In genomic region chrV:19502579-19503151, ce11 we compare ENCODE assay signal across 3 worm cellular contexts.
TF ChIP-seq lines count a peak whose summit lies in the region.

Gene Y43F8B.3, plus strand, starts transcription at chrV:19503101.

TF ChIP-seq in whole organism, early embryonic, 17 proteins besides CTCF, POLR2A, EP300 and RAD21:
- peak; percentile 72 for TF ChIP-seq ceh-36 (tag; optimal IDR thresholded peaks at IDR 0.05; lab: Kevin White, UChicago)
- TF ChIP-seq sea-1 (GFP tag; conservative IDR thresholded peaks at IDR 0.05; lab: Robert Waterston, UW): no peak

TF ChIP-seq in whole organism, midembryonic, 9 proteins besides CTCF, POLR2A, EP300 and RAD21:
- TF ChIP-seq ref-1 (GFP tag; conservative IDR thresholded peaks at IDR 0.05; lab: Robert Waterston, UW) (no peak), ztf-23 (GFP tag; IDR thresholded peaks at IDR 0.05; lab: Robert Waterston, UW) (no peak), T22C8.4 (GFP tag; IDR thresholded peaks at IDR 0.05; lab: Robert Waterston, UW) (no peak), ztf-29 (GFP tag; IDR thresholded peaks at IDR 0.05; lab: Robert Waterston, UW) (peak; percentile 58), klf-2 (GFP tag; conservative IDR thresholded peaks at IDR 0.05; lab: Robert Waterston, UW) (no peak), tab-1 (GFP tag; IDR thresholded peaks at IDR 0.05; lab: Robert Waterston, UW) (no peak), flt-1 (GFP tag; IDR thresholded peaks at IDR 0.05; lab: Robert Waterston, UW) (no peak)

TF ChIP-seq in whole organism, young adult, 124 proteins besides CTCF, POLR2A, EP300 and RAD21:
- TF ChIP-seq madf-10 (tag; optimal IDR thresholded peaks at IDR 0.05; lab: Kevin White, UChicago): no peak
- 0 out of 2 replicates have a peak, but pooled peaks have one; percentile 36 for TF ChIP-seq madf-3 (GFP tag; IDR thresholded peaks at IDR 0.05; lab: Robert Waterston, UW)
- peak; percentile 54; the same call in 1 of the 2 replicates for TF ChIP-seq lin-26 (GFP tag; IDR thresholded peaks at IDR 0.05; lab: Robert Waterston, UW)
- no peak for TF ChIP-seq F22D6.2 (tag; optimal IDR thresholded peaks at IDR 0.05; lab: Kevin White, UChicago)
- TF ChIP-seq ztf-26 (tag; optimal IDR thresholded peaks at IDR 0.05; lab: Kevin White, UChicago): no peak
- no peak for TF ChIP-seq ceh-91 (GFP tag; IDR thresholded peaks at IDR 0.05; lab: Robert Waterston, UW)
- TF ChIP-seq lsl-1 (GFP tag; optimal IDR thresholded peaks at IDR 0.05; lab: Kevin White, UChicago): no peak
